Worm (Caenorhabditis elegans) whole organism, midembryonic: Measurements from ENCODE around the gene F09C8.2.

Experiments used
- T22C8.4 ChIP-seq: fragments of 200-800 bp; sonication (Bioruptor generic); IDR thresholded peaks from 2 replicates; pipeline ENCODE4 v1.3.6; 2022; ENCODE audit warnings: missing genetic modification characterization, missing compliant biosample characterization
- cog-1 ChIP-seq: sonication (generic microtip); optimal IDR thresholded peaks from 2 replicates; lab custom pipeline; 2016; ENCODE audit warnings: missing genetic modification characterization, missing compliant biosample characterization
- flt-1 ChIP-seq: fragments of 200-800 bp; sonication (Bioruptor generic); IDR thresholded peaks from 2 replicates; pipeline ENCODE4 v1.3.6; 2022; ENCODE audit warnings: missing genetic modification characterization, missing compliant biosample characterization
- klf-2 ChIP-seq: fragments of 200-800 bp; sonication (Bioruptor generic); conservative IDR thresholded peaks from 2 replicates; pipeline ENCODE4 v1.3.6; 2022; ENCODE audit warnings: missing genetic modification reagents, missing genetic modification characterization, missing compliant biosample characterization
- med-1 ChIP-seq: sonication (generic microtip); optimal IDR thresholded peaks from 2 replicates; lab custom pipeline; 2017; ENCODE audit warnings: missing genetic modification characterization, mild to moderate bottlenecking, missing compliant biosample characterization, antibody characterized with exemption, missing genetic modification reagents; ENCODE audit not compliant: insufficient read depth
- ref-1 ChIP-seq: fragments of 200-800 bp; sonication (Bioruptor generic); conservative IDR thresholded peaks from 2 replicates; pipeline ENCODE4 v1.3.6; 2022; ENCODE audit warnings: missing genetic modification reagents, missing genetic modification characterization, missing compliant biosample characterization
- ztf-23 ChIP-seq: fragments of 200-800 bp; sonication (Bioruptor generic); IDR thresholded peaks from 2 replicates; pipeline ENCODE4 v1.3.6; 2022; ENCODE audit warnings: missing genetic modification reagents, missing genetic modification characterization, missing compliant biosample characterization
- ztf-29 ChIP-seq: fragments of 200-800 bp; sonication (Bioruptor generic); IDR thresholded peaks from 2 replicates; pipeline ENCODE4 v1.3.6; 2022; ENCODE audit warnings: missing genetic modification reagents, missing genetic modification characterization, missing compliant biosample characterization

DNA sequence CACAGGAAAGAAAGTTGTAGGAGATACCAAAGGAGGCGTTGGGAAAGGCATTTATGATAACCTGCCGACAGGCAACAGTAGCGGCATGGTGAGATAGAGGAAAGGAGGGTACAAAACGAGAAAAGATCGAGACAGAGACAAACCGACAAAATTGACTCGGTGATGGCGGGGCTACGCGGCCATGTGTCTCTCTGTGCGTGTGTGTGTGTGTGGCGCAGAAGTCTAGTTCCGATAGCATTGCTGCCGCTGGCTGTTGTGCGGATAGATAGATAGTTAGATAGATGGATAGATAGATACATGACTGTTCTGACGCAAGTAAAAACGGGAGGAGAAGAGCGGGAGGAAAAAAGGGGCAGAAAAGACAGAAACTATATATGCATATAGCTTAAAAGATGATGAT is 10.1 kb upstream of the F09C8.2 start:
- TF ChIP-seq cog-1 (tag; lab: Kevin White, UChicago), result no peak
- TF ChIP-seq klf-2 (GFP tag; lab: Robert Waterston, UW), result no peak
- no peak for TF ChIP-seq med-1 (GFP tag; lab: Kevin White, UChicago)
- no peak for TF ChIP-seq ztf-29 (GFP tag; lab: Robert Waterston, UW)
- no peak for TF ChIP-seq flt-1 (GFP tag; lab: Robert Waterston, UW)
- no peak for TF ChIP-seq T22C8.4
- no peak for TF ChIP-seq ref-1
- TF ChIP-seq ztf-23, result no peak
